Worm (Caenorhabditis elegans) whole organism, young adult: ENCODE measurements around the gene clc-4.

Source experiments
- B0019.2 ChIP-seq: fragments of 200-800 bp; sonication (Bioruptor generic); conservative IDR thresholded peaks from 2 replicates; pipeline ENCODE4 v1.3.6; 2022; ENCODE audit warnings: missing genetic modification reagents, missing genetic modification characterization, missing compliant biosample characterization
- B0261.1 ChIP-seq: sonication (generic microtip); optimal IDR thresholded peaks from 2 replicates; lab custom pipeline; 2016; ENCODE audit warnings: mild to moderate bottlenecking, missing genetic modification characterization, moderate library complexity, missing compliant biosample characterization
- B0336.3 ChIP-seq: fragments of 200-800 bp; sonication (Bioruptor generic); IDR thresholded peaks from 2 replicates; pipeline ENCODE4 v1.3.6; 2022; ENCODE audit warnings: missing genetic modification characterization, missing compliant biosample characterization
- C17E4.6 ChIP-seq: fragments of 200-800 bp; sonication (Bioruptor generic); IDR thresholded peaks from 2 replicates; pipeline ENCODE4 v1.3.6; 2022; ENCODE audit warnings: missing genetic modification reagents, missing genetic modification characterization, missing compliant biosample characterization
- D2030.7 ChIP-seq: fragments of 200-800 bp; sonication (Bioruptor generic); IDR thresholded peaks from 2 replicates; pipeline ENCODE4 v1.3.6; 2022; ENCODE audit warnings: missing genetic modification reagents, missing genetic modification characterization, missing compliant biosample characterization
- F33H1.4 ChIP-seq: fragments of 200-800 bp; sonication (Bioruptor generic); IDR thresholded peaks from 2 replicates; pipeline ENCODE4 v1.3.6; 2022; ENCODE audit warnings: missing genetic modification reagents, missing genetic modification characterization, missing compliant biosample characterization
- F52B5.7 ChIP-seq: sonication (generic microtip); optimal IDR thresholded peaks from 2 replicates; lab custom pipeline; 2016; ENCODE audit warnings: mild to moderate bottlenecking, missing genetic modification characterization, missing compliant biosample characterization
- K11D2.4 ChIP-seq: fragments of 200-800 bp; sonication (Bioruptor generic); IDR thresholded peaks from 2 replicates; pipeline ENCODE4 v1.3.6; 2022; ENCODE audit warnings: missing genetic modification reagents, missing genetic modification characterization, missing compliant biosample characterization
- T07F8.4 ChIP-seq: sonication (generic microtip); optimal IDR thresholded peaks from 2 replicates; lab custom pipeline; 2016; ENCODE audit warnings: mild to moderate bottlenecking, missing genetic modification characterization, moderate library complexity, missing compliant biosample characterization
- Y53G8AR.9 ChIP-seq: fragments of 200-800 bp; sonication (Bioruptor generic); conservative IDR thresholded peaks from 2 replicates; pipeline ENCODE4 v1.3.6; 2022; ENCODE audit warnings: missing genetic modification reagents, missing genetic modification characterization, missing compliant biosample characterization
- Y56A3A.18 ChIP-seq: fragments of 200-800 bp; sonication (Bioruptor generic); IDR thresholded peaks from 2 replicates; pipeline ENCODE4 v1.3.6; 2022; ENCODE audit warnings: missing genetic modification reagents, missing genetic modification characterization, missing compliant biosample characterization
- Y67H2A.10 ChIP-seq: fragments of 200-800 bp; sonication (Bioruptor generic); conservative IDR thresholded peaks from 2 replicates; pipeline ENCODE4 v1.3.6; 2022; ENCODE audit warnings: missing genetic modification reagents, missing genetic modification characterization, missing compliant biosample characterization
- Y95B8A.8 ChIP-seq: fragments of 200-800 bp; sonication (Bioruptor generic); IDR thresholded peaks from 2 replicates; pipeline ENCODE4 v1.3.6; 2022; ENCODE audit warnings: missing genetic modification reagents, missing genetic modification characterization, missing compliant biosample characterization
- ZK185.1 ChIP-seq: sonication (generic microtip); optimal IDR thresholded peaks from 2 replicates; lab custom pipeline; 2016; ENCODE audit warnings: mild to moderate bottlenecking, missing genetic modification characterization, missing compliant biosample characterization; ENCODE audit not compliant: poor library complexity, severe bottlenecking
- ama-1 ChIP-seq, 3 experiments: fragments of 150-350 bp in 1 of 3; sonication (generic microtip) in 2 of 3; optimal IDR thresholded peaks; 2 replicates each; lab custom pipeline; 2014 to 2018; ENCODE audit warnings: missing biosample characterization in 2 of 3, missing genetic modification characterization in 2 of 3, missing genetic modification reagents in 2 of 3
- attf-5 ChIP-seq: fragments of 200-800 bp; sonication (Bioruptor generic); optimal IDR thresholded peaks from 2 replicates; lab custom pipeline; 2018; ENCODE audit warnings: mild to moderate bottlenecking, missing genetic modification characterization, missing compliant biosample characterization
- cebp-1 ChIP-seq, 2 experiments: fragments of 200-800 bp in 1 of 2; sonication (Bioruptor generic) in 1 of 2; sonication (generic microtip) in 1 of 2; IDR thresholded peaks in 1 of 2; optimal IDR thresholded peaks in 1 of 2; 2 replicates each; pipeline versions ENCODE4 v1.3.6 to Lab custom; 2017 to 2022; ENCODE audit warnings: missing compliant biosample characterization in 2 of 2, missing genetic modification characterization in 2 of 2, mild to moderate bottlenecking in 1 of 2, missing genetic modification reagents in 1 of 2, moderate library complexity in 1 of 2
- ceh-100 ChIP-seq: fragments of 200-800 bp; sonication (Bioruptor generic); IDR thresholded peaks from 2 replicates; pipeline ENCODE4 v1.3.6; 2022; ENCODE audit warnings: missing genetic modification reagents, missing genetic modification characterization, missing compliant biosample characterization
- ceh-58 ChIP-seq: fragments of 200-800 bp; sonication (Bioruptor generic); IDR thresholded peaks from 2 replicates; pipeline ENCODE4 v1.3.6; 2022; ENCODE audit warnings: missing genetic modification characterization, missing compliant biosample characterization
- ceh-91 ChIP-seq: fragments of 200-800 bp; sonication (Bioruptor generic); IDR thresholded peaks from 2 replicates; pipeline ENCODE4 v1.3.6; 2022; ENCODE audit warnings: missing genetic modification reagents, missing genetic modification characterization, missing compliant biosample characterization
- die-1 ChIP-seq: sonication (generic microtip); optimal IDR thresholded peaks from 2 replicates; lab custom pipeline; 2016; ENCODE audit warnings: missing genotype, mild to moderate bottlenecking, missing genetic modification characterization, missing compliant biosample characterization
- egl-18 ChIP-seq: fragments of 200-800 bp; sonication (Bioruptor generic); IDR thresholded peaks from 2 replicates; pipeline ENCODE4 v1.3.6; 2022; ENCODE audit warnings: missing genetic modification reagents, missing genetic modification characterization, missing compliant biosample characterization
- ekl-4 ChIP-seq: fragments of 200-800 bp; sonication (Bioruptor generic); IDR thresholded peaks from 2 replicates; pipeline ENCODE4 v1.3.6; 2022; ENCODE audit warnings: missing genetic modification reagents, missing genetic modification characterization, missing compliant biosample characterization
- gei-17 ChIP-seq: fragments of 200-800 bp; sonication (Bioruptor generic); optimal IDR thresholded peaks from 2 replicates; lab custom pipeline; 2018; ENCODE audit warnings: mild to moderate bottlenecking, missing genetic modification characterization, missing compliant biosample characterization
- him-1 ChIP-seq: sonication (generic microtip); optimal IDR thresholded peaks from 2 replicates; lab custom pipeline; 2016; ENCODE audit warnings: missing genotype, missing genetic modification reagents, missing genetic modification characterization, missing compliant biosample characterization
- hlh-26 ChIP-seq: fragments of 200-800 bp; sonication (Bioruptor generic); conservative IDR thresholded peaks from 2 replicates; pipeline ENCODE4 v1.3.6; 2022; ENCODE audit warnings: missing genetic modification reagents, missing genetic modification characterization, missing compliant biosample characterization
- hmg-1.2 ChIP-seq: fragments of 200-800 bp; sonication (Bioruptor generic); IDR thresholded peaks from 2 replicates; pipeline ENCODE4 v1.3.6; 2022; ENCODE audit warnings: missing genetic modification reagents, missing genetic modification characterization, missing compliant biosample characterization
- lin-26 ChIP-seq: fragments of 200-800 bp; sonication (Bioruptor generic); IDR thresholded peaks from 2 replicates; pipeline ENCODE4 v1.3.6; 2022; ENCODE audit warnings: missing genetic modification reagents, missing genetic modification characterization, missing compliant biosample characterization
- lsl-1 ChIP-seq: fragments of 200-800 bp; sonication (Bioruptor generic); optimal IDR thresholded peaks from 2 replicates; lab custom pipeline; 2018; ENCODE audit warnings: mild to moderate bottlenecking, missing genetic modification characterization, moderate library complexity, missing compliant biosample characterization
- lsy-27 ChIP-seq: sonication (generic microtip); optimal IDR thresholded peaks from 2 replicates; lab custom pipeline; 2017; ENCODE audit warnings: missing genetic modification characterization, mild to moderate bottlenecking, missing compliant biosample characterization, antibody characterized with exemption, missing genotype, borderline replicate concordance; ENCODE audit not compliant: insufficient read depth
- madf-10 ChIP-seq: sonication (generic microtip); optimal IDR thresholded peaks from 2 replicates; lab custom pipeline; 2016; ENCODE audit warnings: mild to moderate bottlenecking, missing genetic modification characterization, missing compliant biosample characterization
- madf-6 ChIP-seq: fragments of 200-800 bp; sonication (Bioruptor generic); IDR thresholded peaks from 2 replicates; pipeline ENCODE4 v1.3.6; 2022; ENCODE audit warnings: missing genetic modification reagents, missing genetic modification characterization, missing compliant biosample characterization
- madf-8 ChIP-seq: fragments of 200-800 bp; sonication (Bioruptor generic); conservative IDR thresholded peaks from 2 replicates; pipeline ENCODE4 v1.3.6; 2022; ENCODE audit warnings: missing genetic modification reagents, missing genetic modification characterization, missing compliant biosample characterization
- nfya-1 ChIP-seq: sonication (generic microtip); optimal IDR thresholded peaks from 2 replicates; lab custom pipeline; 2017; ENCODE audit warnings: antibody characterized with exemption, missing compliant biosample characterization, missing genetic modification characterization, borderline replicate concordance; ENCODE audit not compliant: insufficient read depth
- nfya-2 ChIP-seq: fragments of 200-800 bp; sonication (Bioruptor generic); IDR thresholded peaks from 2 replicates; pipeline ENCODE4 v1.3.6; 2022; ENCODE audit warnings: missing genetic modification reagents, missing genetic modification characterization, missing compliant biosample characterization
- nhr-120 ChIP-seq: fragments of 200-800 bp; sonication (Bioruptor generic); IDR thresholded peaks from 2 replicates; pipeline ENCODE4 v1.3.6; 2022; ENCODE audit warnings: missing genetic modification characterization, missing compliant biosample characterization
- nhr-179 ChIP-seq: sonication (generic microtip); optimal IDR thresholded peaks from 2 replicates; lab custom pipeline; 2016; ENCODE audit warnings: mild to moderate bottlenecking, missing genetic modification characterization, missing compliant biosample characterization
- nhr-27 ChIP-seq: fragments of 200-800 bp; sonication (Bioruptor generic); optimal IDR thresholded peaks from 2 replicates; lab custom pipeline; 2018; ENCODE audit warnings: mild to moderate bottlenecking, missing genetic modification characterization, moderate library complexity, missing compliant biosample characterization
- nhr-80 ChIP-seq: sonication (generic microtip); optimal IDR thresholded peaks from 2 replicates; lab custom pipeline; 2016; ENCODE audit warnings: missing genetic modification characterization, missing compliant biosample characterization
- repo-1 ChIP-seq: sonication (generic microtip); optimal IDR thresholded peaks from 2 replicates; lab custom pipeline; 2017; ENCODE audit warnings: mild to moderate bottlenecking, missing genetic modification characterization, missing compliant biosample characterization
- snpc-4 ChIP-seq, 5 experiments: fragments of 150-350 bp in 1 of 5; sonication (generic microtip) in 4 of 5; optimal IDR thresholded peaks; 2 replicates each; lab custom pipeline; 2014 to 2018; ENCODE audit warnings: missing genetic modification characterization in 5 of 5, missing biosample characterization in 3 of 5, antibody characterized with exemption in 2 of 5, mild to moderate bottlenecking in 2 of 5, missing compliant biosample characterization in 2 of 5, missing genotype in 2 of 5, moderate library complexity in 2 of 5, missing genetic modification reagents in 1 of 5
- tlf-1 ChIP-seq: fragments of 200-800 bp; sonication (Bioruptor generic); optimal IDR thresholded peaks from 2 replicates; lab custom pipeline; 2018; ENCODE audit warnings: mild to moderate bottlenecking, missing genetic modification characterization, missing compliant biosample characterization
- unc-62 ChIP-seq: fragments of 150-350 bp; optimal IDR thresholded peaks from 2 replicates; lab custom pipeline; 2014; ENCODE audit warnings: missing biosample characterization, missing genetic modification reagents, missing genetic modification characterization
- zfh-2 ChIP-seq: fragments of 200-800 bp; sonication (Bioruptor generic); conservative IDR thresholded peaks from 2 replicates; pipeline ENCODE4 v1.3.6; 2022; ENCODE audit warnings: missing genetic modification reagents, missing genetic modification characterization, missing compliant biosample characterization
- ztf-18 ChIP-seq: sonication (generic microtip); optimal IDR thresholded peaks from 2 replicates; lab custom pipeline; 2016; ENCODE audit warnings: missing genotype, mild to moderate bottlenecking, missing genetic modification characterization, missing compliant biosample characterization
- ztf-25 ChIP-seq: fragments of 200-800 bp; sonication (Bioruptor generic); IDR thresholded peaks from 2 replicates; pipeline ENCODE4 v1.3.6; 2022; ENCODE audit warnings: missing genetic modification reagents, missing genetic modification characterization, missing compliant biosample characterization
- ztf-26 ChIP-seq: sonication (generic microtip); optimal IDR thresholded peaks from 2 replicates; lab custom pipeline; 2017; ENCODE audit warnings: missing genetic modification characterization, missing compliant biosample characterization

Gene clc-4

DNA sequence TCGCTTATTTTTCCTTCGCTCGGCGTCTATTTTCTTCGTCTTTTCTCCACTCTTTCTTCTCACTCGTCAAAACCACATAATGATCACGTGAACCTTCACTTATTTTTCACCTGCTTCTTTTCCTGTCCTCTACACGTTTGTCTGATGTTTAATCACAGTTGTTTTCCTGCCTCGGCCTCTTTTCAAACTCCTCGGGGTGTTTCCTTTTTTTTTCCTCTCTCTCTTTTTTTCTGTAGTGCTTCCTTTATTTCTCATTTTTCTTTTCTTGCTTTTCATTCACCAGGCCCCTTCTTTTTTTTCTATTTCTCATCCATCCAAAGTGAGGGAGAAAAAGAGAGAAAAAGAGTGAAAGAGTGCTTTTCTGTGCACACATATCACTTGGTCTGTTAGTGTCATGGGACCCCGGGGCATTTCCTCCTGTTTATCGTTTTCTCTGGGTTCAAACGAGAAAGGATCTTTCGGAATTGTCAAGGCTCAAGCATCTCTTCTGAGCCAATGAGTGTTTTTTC is 12.7 kb downstream of the clc-4 start (continued):
- TF ChIP-seq repo-1 (tag; lab: Kevin White, UChicago) (peak; percentile 40), nhr-179 (tag; lab: Kevin White, UChicago) (no peak), C17E4.6 (GFP tag; lab: Robert Waterston, UW) (no peak), unc-62 (GFP tag; lab: Kevin White, UChicago) (no peak), ztf-18 (tag; lab: Kevin White, UChicago) (peak; percentile 22), hmg-1.2 (GFP tag; lab: Robert Waterston, UW) (peak; percentile 54; the same call in 1 of the 2 replicates), Y67H2A.10 (GFP tag; lab: Robert Waterston, UW) (no peak), lsl-1 (GFP tag; lab: Kevin White, UChicago) (no peak), ztf-26 (tag; lab: Kevin White, UChicago) (peak; percentile 66), tlf-1 (GFP tag; lab: Kevin White, UChicago) (no peak), ekl-4 (no peak), nhr-80 (peak; percentile 75), gei-17 (GFP tag; lab: Kevin White, UChicago) (peak; percentile 31), Y56A3A.18 (no peak), K11D2.4 (GFP tag; lab: Robert Waterston, UW) (peak; percentile 72), F52B5.7 (tag; lab: Kevin White, UChicago) (no peak), snpc-4 (GFP tag; optimal IDR thresholded peaks at IDR 0.05; lab: Kevin White, UChicago) (no peak), snpc-4 (tag; optimal IDR thresholded peaks at IDR 0.05; lab: Kevin White, UChicago) (peak in 3 of 4 experiments; percentile 30 to 43 (median 34)), ZK185.1 (tag; lab: Kevin White, UChicago) (peak; percentile 9), ama-1 (optimal IDR thresholded peaks at IDR 0.05; lab: Kevin White, UChicago) (no peak), ama-1 (GFP tag; optimal IDR thresholded peaks at IDR 0.05; lab: Kevin White, UChicago) (no peak), nfya-1 (tag; lab: Kevin White, UChicago) (no peak), attf-5 (GFP tag; lab: Kevin White, UChicago) (peak; percentile 74), B0261.1 (tag; lab: Kevin White, UChicago) (no peak), zfh-2 (GFP tag; lab: Robert Waterston, UW) (peak; percentile 80), cebp-1 (GFP tag; IDR thresholded peaks at IDR 0.05; lab: Robert Waterston, UW) (no peak), cebp-1 (tag; optimal IDR thresholded peaks at IDR 0.05; lab: Kevin White, UChicago) (peak; percentile 86), madf-6 (no peak), ceh-100 (GFP tag; lab: Robert Waterston, UW) (no peak), lin-26 (GFP tag; lab: Robert Waterston, UW) (peak; percentile 61; the same call in 1 of the 2 replicates), madf-10 (tag; lab: Kevin White, UChicago) (peak; percentile 50), lsy-27 (tag; lab: Kevin White, UChicago) (no peak), T07F8.4 (no peak), B0336.3 (GFP tag; lab: Robert Waterston, UW) (peak; percentile 59; the same call in 1 of the 2 replicates), ceh-91 (GFP tag; lab: Robert Waterston, UW) (no peak), him-1 (tag; lab: Kevin White, UChicago) (no peak), D2030.7 (GFP tag; lab: Robert Waterston, UW) (no peak), nfya-2 (GFP tag; lab: Robert Waterston, UW) (no peak), egl-18 (GFP tag; lab: Robert Waterston, UW) (no peak), B0019.2 (GFP tag; lab: Robert Waterston, UW) (no peak), nhr-27 (tag; lab: Kevin White, UChicago) (no peak), Y53G8AR.9 (GFP tag; lab: Robert Waterston, UW) (no peak), die-1 (tag; lab: Kevin White, UChicago) (peak; percentile 39), hlh-26 (GFP tag; lab: Robert Waterston, UW) (no peak), F33H1.4 (GFP tag; lab: Robert Waterston, UW) (no peak), nhr-120 (GFP tag; lab: Robert Waterston, UW) (no peak), madf-8 (no peak), ztf-25 (GFP tag; lab: Robert Waterston, UW) (no peak), Y95B8A.8 (0 out of 2 replicates have a peak, but pooled peaks have one; percentile 14), ceh-58 (GFP tag; lab: Robert Waterston, UW) (no peak)
